Worm (Caenorhabditis elegans): ENCODE measurements around the gene vps-60.

DNA sequence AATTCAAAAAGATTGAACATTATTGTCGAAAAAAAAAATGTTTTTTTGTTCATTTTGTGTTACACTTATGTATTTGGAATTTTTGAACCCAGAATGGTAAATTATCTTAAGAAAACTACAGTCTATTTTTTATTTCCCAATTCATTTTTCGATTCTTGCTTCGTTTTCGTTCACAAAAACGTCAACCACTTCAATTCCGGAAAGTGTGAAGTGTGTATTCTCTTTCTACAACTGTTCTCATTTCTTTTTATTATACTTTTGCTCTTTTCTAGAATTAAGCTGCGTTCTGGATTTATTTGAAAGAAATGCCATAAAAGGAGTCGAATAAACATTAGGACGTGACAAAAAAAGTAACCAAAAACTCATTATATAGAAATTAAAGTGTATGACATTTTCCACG is 16.4 kb upstream of the vps-60 start, which contains the start of gene F41E6.1:
- TF ChIP-seq lin-13 (GFP tag; optimal IDR thresholded peaks at IDR 0.05): no peak
- no peak for TF ChIP-seq nhr-11 (tag; optimal IDR thresholded peaks at IDR 0.05)
- TF ChIP-seq nhr-25 (tag; optimal IDR thresholded peaks at IDR 0.05; ENCODE audit: borderline replicate concordance, insufficient read depth): no peak
